Worm (Caenorhabditis elegans) whole organism, dauer: ENCODE results near the gene srh-231.
"Not testable (repeated sequence)": the region's sequence is repeated elsewhere in the genome, so short reads cannot be mapped to it uniquely, and the experiment has no call there.

Source experiments
- unc-62 ChIP-seq: sonication (generic microtip); optimal IDR thresholded peaks from 2 replicates; lab custom pipeline; 2017; ENCODE audit warnings: missing biosample characterization, missing genetic modification reagents, missing genetic modification characterization

The srh-231 gene

ce11 chrV:7307089-7307488 is 44.9 kb downstream of the srh-231 start, which contains the start of gene F07G11.1:
F07G11.1 (plus strand) TSS chrV:7307389.
- TF ChIP-seq unc-62 (GFP tag; lab: Kevin White, UChicago), result no peak

DNA sequence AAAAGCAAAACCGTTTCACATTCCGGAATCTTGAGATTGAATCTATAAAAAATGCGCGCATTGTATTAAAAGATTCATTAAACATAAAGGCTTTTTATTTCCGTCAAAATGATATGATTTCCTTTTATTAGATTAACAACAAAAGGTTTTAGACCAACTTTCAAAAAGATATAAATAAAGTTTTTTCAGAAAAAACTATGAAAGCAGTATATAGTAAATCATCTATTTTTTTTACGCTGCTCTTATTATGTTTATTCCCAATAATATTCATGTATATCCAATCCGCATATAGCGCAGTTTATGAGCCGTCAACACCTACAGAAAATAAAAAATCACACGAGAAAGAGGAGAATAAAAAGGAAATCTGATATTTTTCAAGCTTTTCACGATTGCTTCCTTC is 47.5 kb downstream of the srh-231 start, which contains the start of gene F07G11.2:
Gene F07G11.2, plus strand, starts transcription at position 301 of the 400 bp plus-strand sequence.
- TF ChIP-seq unc-62 (GFP tag; lab: Kevin White, UChicago), result not testable (repeated sequence)
